Fruit fly (Drosophila melanogaster) whole organism, embryonic: ENCODE data around the gene CG13810.

Experiments
- Aef1 ChIP-seq: fragments of 200-800 bp; sonication (Bioruptor generic); IDR thresholded peaks from 3 replicates; pipeline ENCODE4 v1.3.6; 2022; ENCODE audit warnings: missing biosample characterization, missing genetic modification characterization
- B-H1 ChIP-seq: fragments of 200-800 bp; sonication (Bioruptor generic); IDR thresholded peaks from 3 replicates; pipeline ENCODE4 v1.3.6; 2022; ENCODE audit warnings: missing biosample characterization, missing genetic modification characterization
- CG10267 ChIP-seq: fragments of 200-800 bp; sonication (Bioruptor generic); optimal IDR thresholded peaks from 2 replicates; lab custom pipeline; 2018; ENCODE audit warnings: missing biosample characterization, mild to moderate bottlenecking, missing genetic modification characterization, moderate library complexity
- CG1529 ChIP-seq: fragments of 200-800 bp; sonication (Bioruptor generic); optimal IDR thresholded peaks from 3 replicates; lab custom pipeline; 2018; ENCODE audit warnings: missing biosample characterization, missing genetic modification characterization
- CG15479 ChIP-seq: fragments of 200-800 bp; sonication (Bioruptor generic); optimal IDR thresholded peaks from 3 replicates; lab custom pipeline; 2019; ENCODE audit warnings: missing biosample characterization, mild to moderate bottlenecking, missing genetic modification characterization, moderate library complexity
- CG17186 ChIP-seq: fragments of 200-800 bp; sonication (Bioruptor generic); optimal IDR thresholded peaks from 3 replicates; lab custom pipeline; 2017; ENCODE audit warnings: missing biosample characterization, missing genetic modification reagents, missing genetic modification characterization
- CG17361 ChIP-seq: fragments of 200-800 bp; sonication (Bioruptor generic); IDR thresholded peaks from 3 replicates; pipeline ENCODE4 v1.3.6; 2022; ENCODE audit warnings: missing biosample characterization, missing genetic modification characterization
- CG18262 ChIP-seq: fragments of 200-800 bp; optimal IDR thresholded peaks from 3 replicates; lab custom pipeline; 2019; ENCODE audit warnings: missing biosample characterization, mild to moderate bottlenecking, missing genetic modification characterization, moderate library complexity
- CG2116 ChIP-seq: fragments of 200-800 bp; sonication (Bioruptor generic); optimal IDR thresholded peaks from 3 replicates; lab custom pipeline; 2018; ENCODE audit warnings: missing biosample characterization, mild to moderate bottlenecking, missing genetic modification characterization
- CG34422 ChIP-seq: fragments of 200-800 bp; sonication (Bioruptor generic); IDR thresholded peaks from 3 replicates; pipeline ENCODE4 v1.3.6; 2022; ENCODE audit warnings: missing biosample characterization, missing genetic modification characterization
- CG7357 ChIP-seq: fragments of 200-800 bp; sonication (Bioruptor generic); IDR thresholded peaks from 3 replicates; pipeline ENCODE4 v1.3.6; 2022; ENCODE audit warnings: missing biosample characterization, missing genetic modification characterization
- CG7839 ChIP-seq: fragments of 200-800 bp; sonication (Bioruptor generic); optimal IDR thresholded peaks from 3 replicates; lab custom pipeline; 2018; ENCODE audit warnings: missing biosample characterization, mild to moderate bottlenecking, missing genetic modification characterization, moderate library complexity
- CG9437 ChIP-seq: fragments of 200-800 bp; sonication (Bioruptor generic); optimal IDR thresholded peaks from 2 replicates; lab custom pipeline; 2018; ENCODE audit warnings: missing biosample characterization, mild to moderate bottlenecking, missing genetic modification characterization
- Chrac-16 ChIP-seq: fragments of 200-800 bp; sonication (Bioruptor generic); optimal IDR thresholded peaks from 3 replicates; lab custom pipeline; 2016; ENCODE audit warnings: missing biosample characterization, missing genetic modification characterization
- Dll ChIP-seq: fragments of 200-800 bp; sonication (Bioruptor generic); IDR thresholded peaks from 4 replicates; pipeline ENCODE4 v1.3.6; 2022; ENCODE audit warnings: missing biosample characterization, missing genetic modification characterization; ENCODE audit not compliant: partially characterized antibody
- E2f1 ChIP-seq: fragments of 200-800 bp; sonication (Bioruptor generic); IDR thresholded peaks from 2 replicates; pipeline ENCODE4 v1.3.6; 2022; ENCODE audit warnings: missing biosample characterization, missing genetic modification characterization
- Ets65A ChIP-seq: fragments of 200-800 bp; sonication (Bioruptor generic); peaks from one replicate; lab custom pipeline; 2016; ENCODE audit warnings: missing biosample characterization, missing genetic modification characterization
- Ets97D ChIP-seq: fragments of 200-800 bp; sonication (Bioruptor generic); optimal IDR thresholded peaks from 3 replicates; lab custom pipeline; 2016; ENCODE audit warnings: missing biosample characterization, missing genetic modification characterization
- H2.0 ChIP-seq: fragments of 200-800 bp; sonication (Bioruptor generic); IDR thresholded peaks from 2 replicates; pipeline ENCODE4 v1.3.6; 2022; ENCODE audit warnings: missing biosample characterization, missing genetic modification characterization
- HmgD ChIP-seq: fragments of 200-800 bp; sonication (Bioruptor generic); optimal IDR thresholded peaks from 3 replicates; lab custom pipeline; 2016; ENCODE audit warnings: missing biosample characterization, missing genetic modification characterization
- Hmr ChIP-seq: fragments of 200-800 bp; sonication (Bioruptor generic); optimal IDR thresholded peaks from 3 replicates; lab custom pipeline; 2017; ENCODE audit warnings: mild to moderate bottlenecking, missing biosample characterization, missing genetic modification reagents, missing genetic modification characterization
- Jarid2 ChIP-seq: fragments of 200-800 bp; sonication (Bioruptor generic); optimal IDR thresholded peaks from 3 replicates; lab custom pipeline; 2017; ENCODE audit warnings: mild to moderate bottlenecking, missing biosample characterization, missing genetic modification reagents, missing genetic modification characterization
- Lpt ChIP-seq: fragments of >200 bp; optimal IDR thresholded peaks from 2 replicates; lab custom pipeline; 2018; ENCODE audit warnings: missing biosample characterization, missing genetic modification characterization
- MBD-R2 ChIP-seq: fragments of 200-800 bp; sonication (Bioruptor generic); IDR thresholded peaks from 2 replicates; pipeline ENCODE4 v1.3.6; 2022; ENCODE audit warnings: missing biosample characterization, missing genetic modification characterization
- NK7.1 ChIP-seq: fragments of 200-800 bp; sonication (Bioruptor generic); optimal IDR thresholded peaks from 3 replicates; lab custom pipeline; 2016; ENCODE audit warnings: missing biosample characterization, missing genetic modification characterization
- Trl ChIP-seq, 3 experiments: fragments of >200 bp in 2 of 3; fragments of 200-800 bp in 1 of 3; sonication (Bioruptor generic) in 1 of 3; optimal IDR thresholded peaks; 2 replicates in 1 of 3; 3 replicates in 2 of 3; lab custom pipeline; 2016 to 2017; ENCODE audit warnings: missing biosample characterization in 1 of 3, missing genetic modification characterization in 1 of 3
- ap ChIP-seq: fragments of 200-800 bp; sonication (Bioruptor generic); IDR thresholded peaks from 2 replicates; pipeline ENCODE4 v1.3.6; 2022; ENCODE audit warnings: missing biosample characterization, missing genetic modification characterization
- ato ChIP-seq: fragments of 200-800 bp; sonication (Bioruptor generic); IDR thresholded peaks from 2 replicates; pipeline ENCODE4 v1.3.6; 2022; ENCODE audit warnings: missing biosample characterization, missing genetic modification characterization; ENCODE audit not compliant: partially characterized antibody
- btn ChIP-seq: fragments of 200-800 bp; sonication (Bioruptor generic); optimal IDR thresholded peaks from 2 replicates; lab custom pipeline; 2016; ENCODE audit warnings: missing biosample characterization, missing genetic modification characterization
- chn ChIP-seq: fragments of 200-800 bp; sonication (Bioruptor generic); optimal IDR thresholded peaks from 2 replicates; lab custom pipeline; 2016; ENCODE audit warnings: missing biosample characterization, missing genetic modification characterization
- da ChIP-seq: fragments of 200-800 bp; sonication (Bioruptor generic); optimal IDR thresholded peaks from 2 replicates; lab custom pipeline; 2016; ENCODE audit warnings: missing biosample characterization, missing genetic modification characterization
- dmrt11E ChIP-seq: fragments of 200-800 bp; sonication (Bioruptor generic); optimal IDR thresholded peaks from 3 replicates; lab custom pipeline; 2018; ENCODE audit warnings: missing biosample characterization, mild to moderate bottlenecking, missing genetic modification characterization, moderate library complexity
- en ChIP-seq: fragments of 200-800 bp; sonication (Bioruptor generic); optimal IDR thresholded peaks from 2 replicates; lab custom pipeline; 2016; ENCODE audit warnings: missing biosample characterization, missing genetic modification characterization
- eyg ChIP-seq: fragments of 200-800 bp; sonication (Bioruptor generic); optimal IDR thresholded peaks from 3 replicates; lab custom pipeline; 2016; ENCODE audit warnings: missing biosample characterization, missing genetic modification characterization
- hkb ChIP-seq, 2 experiments: fragments of 200-800 bp in 1 of 2; fragments of >200 bp in 1 of 2; sonication (Bioruptor generic) in 1 of 2; IDR thresholded peaks in 1 of 2; optimal IDR thresholded peaks in 1 of 2; 2 replicates each; pipeline versions ENCODE4 v1.3.6 to Lab custom; 2017 to 2022; ENCODE audit warnings: missing biosample characterization in 1 of 2, missing genetic modification characterization in 1 of 2
- kay ChIP-seq: fragments of 200-800 bp; sonication (Bioruptor generic); optimal IDR thresholded peaks from 2 replicates; lab custom pipeline; 2016; ENCODE audit warnings: missing biosample characterization, missing genetic modification characterization
- knrl ChIP-seq: fragments of 200-800 bp; sonication (Bioruptor generic); IDR thresholded peaks from 3 replicates; pipeline ENCODE4 v1.3.6; 2022; ENCODE audit warnings: missing biosample characterization, missing genetic modification characterization; ENCODE audit not compliant: partially characterized antibody
- oc ChIP-seq: fragments of 200-800 bp; sonication (Bioruptor generic); optimal IDR thresholded peaks from 2 replicates; lab custom pipeline; 2018; ENCODE audit warnings: missing biosample characterization, mild to moderate bottlenecking, missing genetic modification characterization, moderate library complexity
- p53 ChIP-seq: fragments of 200-800 bp; sonication (Bioruptor generic); optimal IDR thresholded peaks from 2 replicates; lab custom pipeline; 2016; ENCODE audit warnings: missing biosample characterization, missing genetic modification characterization
- pb ChIP-seq: fragments of 200-800 bp; sonication (Bioruptor generic); optimal IDR thresholded peaks from 3 replicates; lab custom pipeline; 2016; ENCODE audit warnings: missing biosample characterization, missing genetic modification characterization
- phol ChIP-seq: fragments of 200-800 bp; sonication (Bioruptor generic); optimal IDR thresholded peaks from 3 replicates; lab custom pipeline; 2018; ENCODE audit warnings: missing biosample characterization, mild to moderate bottlenecking, missing genetic modification characterization, moderate library complexity
- pita ChIP-seq: fragments of 200-800 bp; sonication (Bioruptor generic); optimal IDR thresholded peaks from 2 replicates; lab custom pipeline; 2017; ENCODE audit warnings: missing biosample characterization, mild to moderate bottlenecking, missing genetic modification characterization
- pzg ChIP-seq: fragments of 200-800 bp; sonication (Bioruptor generic); optimal IDR thresholded peaks from 3 replicates; lab custom pipeline; 2018; ENCODE audit warnings: missing biosample characterization, mild to moderate bottlenecking, missing genetic modification characterization, moderate library complexity
- row ChIP-seq: fragments of 200-800 bp; sonication (Bioruptor generic); IDR thresholded peaks from 3 replicates; pipeline ENCODE4 v1.3.6; 2022; ENCODE audit warnings: missing biosample characterization, missing genetic modification characterization
- seq ChIP-seq: fragments of 200-800 bp; sonication (Bioruptor generic); IDR thresholded peaks from 2 replicates; pipeline ENCODE4 v1.3.6; 2022; ENCODE audit warnings: missing biosample characterization, missing genetic modification characterization
- shn ChIP-seq: fragments of 200-800 bp; sonication (Bioruptor generic); optimal IDR thresholded peaks from 3 replicates; lab custom pipeline; 2016; ENCODE audit warnings: missing biosample characterization, missing genetic modification characterization
- tgo ChIP-seq: fragments of 200-800 bp; sonication (Bioruptor generic); IDR thresholded peaks from 3 replicates; pipeline ENCODE4 v1.3.6; 2022; ENCODE audit warnings: missing biosample characterization, missing genetic modification characterization
- tio ChIP-seq: fragments of 200-800 bp; sonication (Bioruptor generic); optimal IDR thresholded peaks from 2 replicates; lab custom pipeline; 2017; ENCODE audit warnings: missing biosample characterization, missing genetic modification characterization, inconsistent platforms
- toy ChIP-seq: fragments of 200-800 bp; sonication (Bioruptor generic); IDR thresholded peaks from 2 replicates; pipeline ENCODE4 v1.3.6; 2022; ENCODE audit warnings: missing biosample characterization, missing genetic modification characterization
- twi ChIP-seq: fragments of 200-800 bp; optimal IDR thresholded peaks from 2 replicates; lab custom pipeline; 2019; ENCODE audit warnings: missing biosample characterization, mild to moderate bottlenecking, missing genetic modification characterization, moderate library complexity
- zen ChIP-seq: fragments of 200-800 bp; sonication (Bioruptor generic); optimal IDR thresholded peaks from 3 replicates; lab custom pipeline; 2018; ENCODE audit warnings: missing biosample characterization, mild to moderate bottlenecking, missing genetic modification characterization, moderate library complexity

CG13810 gene

dm6 chr3L:2237034-2237433, 51.3 kb downstream of the CG13810 start, which contains the start of gene CG9018 (continued):
- peak; percentile 68 for TF ChIP-seq CG2116 (GFP tag; lab: Kevin White, UChicago)
- TF ChIP-seq twi (tag; lab: Kevin White, UChicago), result no peak
- TF ChIP-seq MBD-R2 (GFP tag; lab: Robert Waterston, UW), result 0 out of 2 replicates have a peak, but pooled peaks have one; percentile 36
- TF ChIP-seq ato (GFP tag; lab: Robert Waterston, UW), result peak; percentile 40; the same call in 1 of the 2 replicates
- TF ChIP-seq chn (GFP tag; lab: Kevin White, UChicago), result no peak
- TF ChIP-seq oc (tag; lab: Kevin White, UChicago), result no peak
- TF ChIP-seq Lpt, result no peak
- TF ChIP-seq row (GFP tag; lab: Robert Waterston, UW), result 0 out of 3 replicates have a peak, but pooled peaks have one; percentile 5
- TF ChIP-seq knrl (GFP tag; lab: Robert Waterston, UW), result peak; percentile 34; the same call in 1 of the 3 replicates
- no peak for TF ChIP-seq CG15479
- no peak for TF ChIP-seq pb
- peak; percentile 30 for TF ChIP-seq pita (GFP tag; lab: Kevin White, UChicago)
- peak; percentile 95 for TF ChIP-seq hkb (optimal IDR thresholded peaks at IDR 0.05; lab: Kevin White, UChicago)
- TF ChIP-seq hkb (GFP tag; IDR thresholded peaks at IDR 0.05; lab: Robert Waterston, UW), result no peak
- no peak for TF ChIP-seq btn (GFP tag; lab: Kevin White, UChicago)
- TF ChIP-seq Hmr (GFP tag; lab: Kevin White, UChicago), result peak; percentile 33
- peak; percentile 42 for TF ChIP-seq HmgD (GFP tag; lab: Kevin White, UChicago)
- 0 out of 3 replicates have a peak, but pooled peaks have one; percentile 30 for TF ChIP-seq CG34422 (GFP tag; lab: Robert Waterston, UW)
- no peak for TF ChIP-seq Trl (optimal IDR thresholded peaks at IDR 0.05; lab: Kevin White, UChicago)
- peak; percentile 25 for TF ChIP-seq Trl (GFP tag; optimal IDR thresholded peaks at IDR 0.05; lab: Kevin White, UChicago)
- TF ChIP-seq pzg (GFP tag; lab: Kevin White, UChicago), result peak; percentile 79
- TF ChIP-seq eyg, result no peak
- TF ChIP-seq Chrac-16, result no peak
- TF ChIP-seq CG17361 (GFP tag; lab: Robert Waterston, UW), result no peak
- no peak for TF ChIP-seq kay (GFP tag; lab: Kevin White, UChicago)
- no peak for TF ChIP-seq CG9437 (GFP tag; lab: Kevin White, UChicago)
- TF ChIP-seq da (GFP tag; lab: Kevin White, UChicago), result peak; percentile 37
- TF ChIP-seq Aef1, result no peak
- TF ChIP-seq phol (tag; lab: Kevin White, UChicago), result peak; percentile 49
- TF ChIP-seq CG18262 (tag; lab: Kevin White, UChicago), result no peak
- no peak for TF ChIP-seq dmrt11E (tag; lab: Kevin White, UChicago)
- TF ChIP-seq CG7357 (GFP tag; lab: Robert Waterston, UW), result no peak
- TF ChIP-seq toy (GFP tag; lab: Robert Waterston, UW), result no peak
- TF ChIP-seq NK7.1, result no peak
- TF ChIP-seq p53 (GFP tag; lab: Kevin White, UChicago), result peak; percentile 32
- no peak for TF ChIP-seq Jarid2 (GFP tag; lab: Kevin White, UChicago)
- peak; percentile 20 for TF ChIP-seq zen
- TF ChIP-seq E2f1 (GFP tag; lab: Robert Waterston, UW), result no peak
- no peak for TF ChIP-seq shn (GFP tag; lab: Kevin White, UChicago)
- no peak for TF ChIP-seq CG7839 (tag; lab: Kevin White, UChicago)
- no peak for TF ChIP-seq CG1529 (GFP tag; lab: Kevin White, UChicago)
- no peak for TF ChIP-seq en (GFP tag; lab: Kevin White, UChicago)
- no peak for TF ChIP-seq ap (GFP tag; lab: Robert Waterston, UW)
- TF ChIP-seq tio (GFP tag; lab: Kevin White, UChicago), result no peak
- TF ChIP-seq H2.0 (GFP tag; lab: Robert Waterston, UW), result no peak
- peak; percentile 56 for TF ChIP-seq CG10267 (tag; lab: Kevin White, UChicago)
- no peak for TF ChIP-seq Ets65A
- TF ChIP-seq Dll (GFP tag; lab: Robert Waterston, UW), result no peak
- TF ChIP-seq tgo (GFP tag; lab: Robert Waterston, UW), result no peak
- TF ChIP-seq seq (GFP tag; lab: Robert Waterston, UW), result no peak
- TF ChIP-seq B-H1 (GFP tag; lab: Robert Waterston, UW), result no peak
- TF ChIP-seq CG17186, result peak; percentile 16
- TF ChIP-seq Ets97D (GFP tag; lab: Kevin White, UChicago), result peak; percentile 58
